Fruit fly (Drosophila melanogaster): ENCODE results near the gene mip130.

The mip130 gene

dm6 chrX:1889926-1890325 lies 18.1 kb upstream of the mip130 start, which contains the start of the genes trr and mRpL16 (continued):
- TF ChIP-seq lov (optimal IDR thresholded peaks at IDR 0.05) (no peak), lov (GFP tag; IDR thresholded peaks at IDR 0.05) (no peak), CG6813 (GFP tag; optimal IDR thresholded peaks at IDR 0.05) (no peak), gcm2 (GFP tag; optimal IDR thresholded peaks at IDR 0.05) (no peak), HLH3B (GFP tag; IDR thresholded peaks at IDR 0.05) (no peak), CG6854 (GFP tag; optimal IDR thresholded peaks at IDR 0.05) (no peak), wdn (GFP tag; IDR thresholded peaks at IDR 0.05) (0 out of 2 replicates have a peak, but pooled peaks have one; percentile 48), Dp (GFP tag; optimal IDR thresholded peaks at IDR 0.05) (peak; percentile 40), Nf-YC (tag; optimal IDR thresholded peaks at IDR 0.05) (peak; percentile 45), vnd (GFP tag; IDR thresholded peaks at IDR 0.05; ENCODE audit: partially characterized antibody) (peak; percentile 71), CTCF (GFP tag; optimal IDR thresholded peaks at IDR 0.05) (no peak), phol (tag; optimal IDR thresholded peaks at IDR 0.05) (peak; percentile 83), CG8924 (tag; optimal IDR thresholded peaks at IDR 0.05) (peak; percentile 67), CG5180 (GFP tag; optimal IDR thresholded peaks at IDR 0.05) (no peak), NfI (GFP tag; optimal IDR thresholded peaks at IDR 0.05) (peak; percentile 59), CG1603 (tag; optimal IDR thresholded peaks at IDR 0.05) (peak; percentile 85), CG14667 (GFP tag; IDR thresholded peaks at IDR 0.05) (peak; percentile 31; the same call in 1 of the 2 replicates), tx (GFP tag; optimal IDR thresholded peaks at IDR 0.05) (peak; percentile 31), Dfd (GFP tag; optimal IDR thresholded peaks at IDR 0.05) (no peak), NFAT (GFP tag; IDR thresholded peaks at IDR 0.05) (no peak), Blimp-1 (GFP tag; optimal IDR thresholded peaks at IDR 0.05) (no peak), CG13424 (tag; optimal IDR thresholded peaks at IDR 0.05) (peak; percentile 52), CG17385 (GFP tag; optimal IDR thresholded peaks at IDR 0.05) (no peak), prd (optimal IDR thresholded peaks at IDR 0.05) (no peak), prd (GFP tag; IDR thresholded peaks at IDR 0.05) (peak; percentile 58; the same call in 2 of the 3 replicates), crp (GFP tag; optimal IDR thresholded peaks at IDR 0.05) (peak in 1 of 2 experiments; percentile 24), CG6765 (GFP tag; optimal IDR thresholded peaks at IDR 0.05) (no peak), CG17912 (GFP tag; optimal IDR thresholded peaks at IDR 0.05) (peak; percentile 30), ap (GFP tag; IDR thresholded peaks at IDR 0.05) (no peak), CG33213 (GFP tag; optimal IDR thresholded peaks at IDR 0.05) (peak; percentile 12), toy (GFP tag; IDR thresholded peaks at IDR 0.05) (no peak), cas (GFP tag; IDR thresholded peaks at IDR 0.05) (no peak), BtbVII (GFP tag; optimal IDR thresholded peaks at IDR 0.05) (no peak), CG7745 (tag; optimal IDR thresholded peaks at IDR 0.05) (no peak), ab (GFP tag; optimal IDR thresholded peaks at IDR 0.05) (no peak), nerfin-2 (GFP tag; IDR thresholded peaks at IDR 0.05; ENCODE audit: partially characterized antibody) (peak; percentile 51; the same call in 1 of the 2 replicates), sima (GFP tag; optimal IDR thresholded peaks at IDR 0.05) (no peak), pb (GFP tag; optimal IDR thresholded peaks at IDR 0.05) (no peak), sqz (GFP tag; optimal IDR thresholded peaks at IDR 0.05) (no peak), BEAF-32 (GFP tag; optimal IDR thresholded peaks at IDR 0.05) (peak; percentile 86), mirr (GFP tag; optimal IDR thresholded peaks at IDR 0.05) (peak; percentile 40), fd64A (GFP tag; optimal IDR thresholded peaks at IDR 0.05) (no peak), crol (GFP tag; IDR thresholded peaks at IDR 0.05) (no peak), CG2678 (tag; optimal IDR thresholded peaks at IDR 0.05) (no peak), ranshi (GFP tag; IDR thresholded peaks at IDR 0.05) (0 out of 2 replicates have a peak, but pooled peaks have one; percentile 11), Six4 (GFP tag; optimal IDR thresholded peaks at IDR 0.05) (no peak), dmrt11E (tag; optimal IDR thresholded peaks at IDR 0.05) (peak; percentile 31), CG30431 (GFP tag; optimal IDR thresholded peaks at IDR 0.05) (no peak), tio (GFP tag; optimal IDR thresholded peaks at IDR 0.05) (no peak), klu (GFP tag; IDR thresholded peaks at IDR 0.05) (no peak), H15 (GFP tag; IDR thresholded peaks at IDR 0.05) (no peak), CG33557 (GFP tag; optimal IDR thresholded peaks at IDR 0.05) (no peak)
